Fruit fly (Drosophila melanogaster): ENCODE results near the gene CG4619.
A peak's percentile ranks its signal among the peaks of the same experiment; 100 is the strongest.

The CG4619 gene

DNA sequence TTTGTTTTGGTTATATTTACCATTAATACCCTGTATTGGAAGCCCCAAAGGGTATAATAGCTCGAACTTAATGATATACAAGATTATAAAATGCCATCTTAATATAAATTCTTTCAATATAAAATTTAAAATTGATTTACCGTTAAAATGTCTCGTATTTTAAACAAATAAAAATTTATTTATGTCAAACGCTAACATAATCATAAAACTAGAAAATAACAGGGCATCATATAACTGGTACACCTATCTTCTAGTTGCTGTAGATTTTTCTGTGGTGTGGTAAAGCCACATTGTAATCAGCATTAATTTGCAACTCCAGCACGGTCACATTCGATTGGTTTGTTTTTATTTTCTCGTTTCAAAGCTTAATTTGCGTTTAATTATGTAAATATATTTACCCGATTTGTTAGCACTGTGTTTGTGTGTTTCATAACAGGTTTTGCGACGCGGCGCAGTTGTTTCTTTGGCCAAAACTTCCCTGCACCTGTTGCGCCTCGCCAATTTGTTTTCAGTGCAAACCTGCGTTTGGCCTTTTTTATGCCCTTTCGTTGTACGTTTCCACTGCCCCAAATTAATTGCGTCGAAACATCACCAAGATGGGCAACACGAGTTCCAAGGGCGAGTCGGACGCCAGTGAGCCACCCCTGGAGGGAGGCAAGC lies 18.5 kb downstream of the CG4619 start, which contains the start of the genes CG4658 and CG5846 (continued):
- TF ChIP-seq CG2129 (GFP tag; IDR thresholded peaks at IDR 0.05; ENCODE audit: partially characterized antibody) (no peak), repo (GFP tag; optimal IDR thresholded peaks at IDR 0.05) (peak; percentile 27), CG7357 (GFP tag; IDR thresholded peaks at IDR 0.05) (peak; percentile 89), CG5245 (GFP tag; optimal IDR thresholded peaks at IDR 0.05) (peak; percentile 86), en (GFP tag; optimal IDR thresholded peaks at IDR 0.05) (peak; percentile 13), trem (tag; optimal IDR thresholded peaks at IDR 0.05) (peak; percentile 95), corto (GFP tag; optimal IDR thresholded peaks at IDR 0.05) (peak; percentile 18), GATAe (GFP tag; conservative IDR thresholded peaks at IDR 0.05) (peak; percentile 81), CTCF (GFP tag; optimal IDR thresholded peaks at IDR 0.05) (peak; percentile 33), Dfd (GFP tag; optimal IDR thresholded peaks at IDR 0.05) (no peak), Elba2 (GFP tag; optimal IDR thresholded peaks at IDR 0.05) (peak; percentile 61), dpn (GFP tag; optimal IDR thresholded peaks at IDR 0.05) (peak; percentile 81 to 95), Nf-YB (GFP tag; optimal IDR thresholded peaks at IDR 0.05) (peak; percentile 83), HmgZ (tag; optimal IDR thresholded peaks at IDR 0.05) (peak; percentile 94), row (GFP tag; IDR thresholded peaks at IDR 0.05) (peak; percentile 99), CG4730 (GFP tag; IDR thresholded peaks at IDR 0.05) (peak; percentile 92), Hey (tag; optimal IDR thresholded peaks at IDR 0.05) (no peak), tna (GFP tag; IDR thresholded peaks at IDR 0.05; ENCODE audit: partially characterized antibody) (no peak), sisA (GFP tag; IDR thresholded peaks at IDR 0.05) (peak; percentile 93), CG7271 (tag; optimal IDR thresholded peaks at IDR 0.05) (peak; percentile 94), ken (GFP tag; IDR thresholded peaks at IDR 0.05) (peak; percentile 83), mld (GFP tag; IDR thresholded peaks at IDR 0.05; ENCODE audit: partially characterized antibody) (no peak), nom (GFP tag; optimal IDR thresholded peaks at IDR 0.05) (peak; percentile 70), CG42726 (GFP tag; IDR thresholded peaks at IDR 0.05; ENCODE audit: partially characterized antibody) (no peak), chn (GFP tag; optimal IDR thresholded peaks at IDR 0.05) (peak; percentile 79), emc (GFP tag; optimal IDR thresholded peaks at IDR 0.05) (peak; percentile 30), tap (tag; optimal IDR thresholded peaks at IDR 0.05) (peak; percentile 92), Vsx1 (GFP tag; optimal IDR thresholded peaks at IDR 0.05) (peak; percentile 83), Nf-YC (tag; optimal IDR thresholded peaks at IDR 0.05) (peak; percentile 81), Ets97D (GFP tag; optimal IDR thresholded peaks at IDR 0.05) (peak; percentile 59), CG4707 (GFP tag; optimal IDR thresholded peaks at IDR 0.05) (peak; percentile 64), HLH3B (GFP tag; IDR thresholded peaks at IDR 0.05) (peak; percentile 97), Optix (GFP tag; IDR thresholded peaks at IDR 0.05) (no peak), CG3847 (GFP tag; IDR thresholded peaks at IDR 0.05) (peak; percentile 85), ato (GFP tag; IDR thresholded peaks at IDR 0.05; ENCODE audit: partially characterized antibody) (no peak), H2.0 (GFP tag; IDR thresholded peaks at IDR 0.05) (peak; percentile 91), CG16863 (GFP tag; optimal IDR thresholded peaks at IDR 0.05) (peak; percentile 87), CG11695 (GFP tag; IDR thresholded peaks at IDR 0.05) (peak; percentile 96), TFAM (GFP tag; optimal IDR thresholded peaks at IDR 0.05) (peak; percentile 67), sima (GFP tag; optimal IDR thresholded peaks at IDR 0.05) (no peak), Xbp1 (GFP tag; optimal IDR thresholded peaks at IDR 0.05) (peak; percentile 97), zf30C (GFP tag; optimal IDR thresholded peaks at IDR 0.05) (peak; percentile 25), CG16813 (GFP tag; IDR thresholded peaks at IDR 0.05; ENCODE audit: partially characterized antibody) (no peak), insv (GFP tag; optimal IDR thresholded peaks at IDR 0.05) (peak in 1 of 2 experiments; percentile 39), CG3726 (GFP tag; IDR thresholded peaks at IDR 0.05) (peak; percentile 94), jing (GFP tag; optimal IDR thresholded peaks at IDR 0.05) (no peak), CG17328 (GFP tag; IDR thresholded peaks at IDR 0.05) (peak; percentile 94), Doc2 (GFP tag; IDR thresholded peaks at IDR 0.05) (peak; percentile 48; the same call in 1 of the 2 replicates), ERR (GFP tag; optimal IDR thresholded peaks at IDR 0.05) (no peak), Mrtf (GFP tag; IDR thresholded peaks at IDR 0.05) (peak; percentile 87), CG11504 (tag; optimal IDR thresholded peaks at IDR 0.05) (peak; percentile 94)
